Worm (Caenorhabditis elegans) whole organism, young adult: ENCODE data around the gene ugt-6.

Experiments used
- B0019.2 ChIP-seq: fragments of 200-800 bp; sonication (Bioruptor generic); conservative IDR thresholded peaks from 2 replicates; pipeline ENCODE4 v1.3.6; 2022; ENCODE audit warnings: missing genetic modification reagents, missing genetic modification characterization, missing compliant biosample characterization
- C06A6.2 ChIP-seq: fragments of 200-800 bp; sonication (Bioruptor generic); conservative IDR thresholded peaks from 2 replicates; pipeline ENCODE4 v1.3.6; 2022; ENCODE audit warnings: missing genetic modification characterization, missing compliant biosample characterization
- F10E7.11 ChIP-seq: sonication (generic microtip); optimal IDR thresholded peaks from 2 replicates; lab custom pipeline; 2017; ENCODE audit warnings: mild to moderate bottlenecking, missing genetic modification characterization, moderate library complexity, missing compliant biosample characterization
- F37B4.10 ChIP-seq: fragments of 200-800 bp; sonication (Bioruptor generic); IDR thresholded peaks from 2 replicates; pipeline ENCODE4 v1.3.6; 2022; ENCODE audit warnings: missing genetic modification characterization, missing compliant biosample characterization
- F49E8.2 ChIP-seq: sonication (generic microtip); optimal IDR thresholded peaks from 3 replicates; lab custom pipeline; 2017; ENCODE audit warnings: missing genetic modification characterization, mild to moderate bottlenecking, missing compliant biosample characterization, antibody characterized with exemption, moderate library complexity; ENCODE audit not compliant: insufficient read depth
- F52B5.7 ChIP-seq: sonication (generic microtip); optimal IDR thresholded peaks from 2 replicates; lab custom pipeline; 2016; ENCODE audit warnings: mild to moderate bottlenecking, missing genetic modification characterization, missing compliant biosample characterization
- F57A8.1 ChIP-seq: fragments of 200-800 bp; sonication (Bioruptor generic); optimal IDR thresholded peaks from 2 replicates; lab custom pipeline; 2018; ENCODE audit warnings: mild to moderate bottlenecking, missing genetic modification characterization, moderate library complexity, missing compliant biosample characterization
- T07F8.4 ChIP-seq: sonication (generic microtip); optimal IDR thresholded peaks from 2 replicates; lab custom pipeline; 2016; ENCODE audit warnings: mild to moderate bottlenecking, missing genetic modification characterization, moderate library complexity, missing compliant biosample characterization
- T26A5.8 ChIP-seq: sonication (generic microtip); optimal IDR thresholded peaks from 2 replicates; lab custom pipeline; 2016; ENCODE audit warnings: missing genetic modification characterization, missing compliant biosample characterization
- Y53G8AR.9 ChIP-seq: fragments of 200-800 bp; sonication (Bioruptor generic); conservative IDR thresholded peaks from 2 replicates; pipeline ENCODE4 v1.3.6; 2022; ENCODE audit warnings: missing genetic modification reagents, missing genetic modification characterization, missing compliant biosample characterization
- Y67H2A.10 ChIP-seq: fragments of 200-800 bp; sonication (Bioruptor generic); conservative IDR thresholded peaks from 2 replicates; pipeline ENCODE4 v1.3.6; 2022; ENCODE audit warnings: missing genetic modification reagents, missing genetic modification characterization, missing compliant biosample characterization
- Y95B8A.8 ChIP-seq: fragments of 200-800 bp; sonication (Bioruptor generic); IDR thresholded peaks from 2 replicates; pipeline ENCODE4 v1.3.6; 2022; ENCODE audit warnings: missing genetic modification reagents, missing genetic modification characterization, missing compliant biosample characterization
- akir-1 ChIP-seq: fragments of 200-800 bp; sonication (Bioruptor generic); optimal IDR thresholded peaks from 2 replicates; lab custom pipeline; 2018; ENCODE audit warnings: mild to moderate bottlenecking, missing genetic modification characterization, moderate library complexity, missing compliant biosample characterization
- aptf-3 ChIP-seq: fragments of 200-800 bp; sonication (Bioruptor generic); IDR thresholded peaks from 2 replicates; pipeline ENCODE4 v1.3.6; 2022; ENCODE audit warnings: missing genetic modification characterization, missing compliant biosample characterization
- ceh-79 ChIP-seq: sonication (generic microtip); optimal IDR thresholded peaks from 2 replicates; lab custom pipeline; 2017; ENCODE audit warnings: mild to moderate bottlenecking, missing genetic modification characterization, missing compliant biosample characterization
- dox-1 ChIP-seq: fragments of 200-800 bp; sonication (Bioruptor generic); IDR thresholded peaks from 2 replicates; pipeline ENCODE4 v1.3.6; 2022; ENCODE audit warnings: missing genetic modification reagents, missing genetic modification characterization, missing compliant biosample characterization
- let-526 ChIP-seq: fragments of 200-800 bp; sonication (Bioruptor generic); IDR thresholded peaks from 2 replicates; pipeline ENCODE4 v1.3.6; 2022; ENCODE audit warnings: missing genetic modification reagents, missing genetic modification characterization, missing compliant biosample characterization
- let-607 ChIP-seq, 2 experiments: fragments of 200-800 bp in 1 of 2; sonication (Bioruptor generic) in 1 of 2; sonication (generic microtip) in 1 of 2; optimal IDR thresholded peaks; 2 replicates each; lab custom pipeline; 2016 to 2018; ENCODE audit warnings: mild to moderate bottlenecking in 2 of 2, missing compliant biosample characterization in 2 of 2, missing genetic modification characterization in 2 of 2, moderate library complexity in 2 of 2, missing genotype in 1 of 2
- lsy-27 ChIP-seq: sonication (generic microtip); optimal IDR thresholded peaks from 2 replicates; lab custom pipeline; 2017; ENCODE audit warnings: missing genetic modification characterization, mild to moderate bottlenecking, missing compliant biosample characterization, antibody characterized with exemption, missing genotype, borderline replicate concordance; ENCODE audit not compliant: insufficient read depth
- madf-6 ChIP-seq: fragments of 200-800 bp; sonication (Bioruptor generic); IDR thresholded peaks from 2 replicates; pipeline ENCODE4 v1.3.6; 2022; ENCODE audit warnings: missing genetic modification reagents, missing genetic modification characterization, missing compliant biosample characterization
- madf-8 ChIP-seq: fragments of 200-800 bp; sonication (Bioruptor generic); conservative IDR thresholded peaks from 2 replicates; pipeline ENCODE4 v1.3.6; 2022; ENCODE audit warnings: missing genetic modification reagents, missing genetic modification characterization, missing compliant biosample characterization
- mes-4 ChIP-seq: sonication (generic microtip); optimal IDR thresholded peaks from 2 replicates; lab custom pipeline; 2016; ENCODE audit warnings: missing genotype, missing genetic modification characterization, missing compliant biosample characterization
- mxl-1 ChIP-seq: sonication (generic microtip); optimal IDR thresholded peaks from 2 replicates; lab custom pipeline; 2016; ENCODE audit warnings: missing genetic modification characterization, missing compliant biosample characterization
- nfya-1 ChIP-seq: sonication (generic microtip); optimal IDR thresholded peaks from 2 replicates; lab custom pipeline; 2017; ENCODE audit warnings: antibody characterized with exemption, missing compliant biosample characterization, missing genetic modification characterization, borderline replicate concordance; ENCODE audit not compliant: insufficient read depth
- nfyb-1 ChIP-seq: fragments of 200-800 bp; sonication (Bioruptor generic); IDR thresholded peaks from 2 replicates; pipeline ENCODE4 v1.3.6; 2022; ENCODE audit warnings: missing genetic modification reagents, missing genetic modification characterization, missing compliant biosample characterization
- nhr-80 ChIP-seq: sonication (generic microtip); optimal IDR thresholded peaks from 2 replicates; lab custom pipeline; 2016; ENCODE audit warnings: missing genetic modification characterization, missing compliant biosample characterization
- nhr-90 ChIP-seq: sonication (generic microtip); optimal IDR thresholded peaks from 2 replicates; lab custom pipeline; 2016; ENCODE audit warnings: missing genotype, mild to moderate bottlenecking, missing genetic modification characterization, missing compliant biosample characterization
- rcor-1 ChIP-seq: fragments of 200-800 bp; sonication (Bioruptor generic); IDR thresholded peaks from 2 replicates; pipeline ENCODE4 v1.3.6; 2022; ENCODE audit warnings: missing genetic modification reagents, missing genetic modification characterization, missing compliant biosample characterization
- rpc-1 ChIP-seq, 2 experiments: fragments of 150-350 bp in 1 of 2; sonication (generic microtip) in 1 of 2; optimal IDR thresholded peaks; 2 replicates each; lab custom pipeline; 2014 to 2018; ENCODE audit warnings: missing biosample characterization in 1 of 2, missing genetic modification characterization in 1 of 2, missing genetic modification reagents in 1 of 2, missing genotype in 1 of 2
- tbp1 ChIP-seq: fragments of 200-800 bp; sonication (Bioruptor generic); optimal IDR thresholded peaks from 2 replicates; lab custom pipeline; 2018; ENCODE audit warnings: mild to moderate bottlenecking, missing genetic modification characterization, missing compliant biosample characterization
- unc-62 ChIP-seq: fragments of 150-350 bp; optimal IDR thresholded peaks from 2 replicates; lab custom pipeline; 2014; ENCODE audit warnings: missing biosample characterization, missing genetic modification reagents, missing genetic modification characterization
- ztf-18 ChIP-seq: sonication (generic microtip); optimal IDR thresholded peaks from 2 replicates; lab custom pipeline; 2016; ENCODE audit warnings: missing genotype, mild to moderate bottlenecking, missing genetic modification characterization, missing compliant biosample characterization
- ztf-22 ChIP-seq: fragments of 200-800 bp; sonication (Bioruptor generic); optimal IDR thresholded peaks from 2 replicates; lab custom pipeline; 2018; ENCODE audit warnings: mild to moderate bottlenecking, missing genetic modification characterization, moderate library complexity, missing compliant biosample characterization
- ztf-6 ChIP-seq: fragments of 200-800 bp; sonication (Bioruptor generic); IDR thresholded peaks from 2 replicates; pipeline ENCODE4 v1.3.6; 2022; ENCODE audit warnings: missing genetic modification reagents, missing genetic modification characterization, missing compliant biosample characterization

Gene ugt-6

ce11 chrV:12792752-12793151, 5.3 kb downstream of the ugt-6 start, which contains the start of gene ugt-5:
TSS of gene ugt-5 (minus strand) at chrV:12792965.
- TF ChIP-seq C06A6.2 (no peak), nhr-80 (peak; percentile 22)

DNA sequence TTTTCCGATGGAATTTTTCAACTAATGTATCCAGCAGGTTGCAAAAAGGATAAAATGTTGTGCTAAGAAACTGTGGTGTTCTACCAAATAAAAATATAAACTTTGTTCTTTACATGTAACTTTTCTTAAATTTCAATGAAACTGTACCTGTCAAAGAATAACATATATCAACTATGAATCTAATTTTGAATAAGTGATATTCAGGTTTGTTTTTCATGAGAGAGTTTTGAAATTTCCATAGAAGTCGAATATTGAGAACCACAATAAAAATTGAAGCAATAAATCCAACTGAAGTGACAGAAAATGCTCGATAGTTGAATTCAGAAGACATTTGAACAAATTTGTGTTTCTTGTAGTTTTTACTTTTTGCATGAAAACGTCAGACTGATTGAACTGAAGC, 7.8 kb downstream of the ugt-6 start, which contains the start of gene srbc-43:
TSS of gene srbc-43 (minus strand) at position 331 of the 400 bp plus-strand sequence.
- TF ChIP-seq ceh-79 (tag; lab: Kevin White, UChicago) (no peak), nfyb-1 (no peak), madf-6 (GFP tag; lab: Robert Waterston, UW) (no peak), nfya-1 (tag; lab: Kevin White, UChicago) (no peak), ztf-18 (tag; lab: Kevin White, UChicago) (no peak), mxl-1 (tag; lab: Kevin White, UChicago) (no peak), tbp1 (GFP tag; lab: Kevin White, UChicago) (no peak), dox-1 (GFP tag; lab: Robert Waterston, UW) (no peak), F37B4.10 (GFP tag; lab: Robert Waterston, UW) (no peak), let-526 (GFP tag; lab: Robert Waterston, UW) (no peak), akir-1 (no peak)

DNA sequence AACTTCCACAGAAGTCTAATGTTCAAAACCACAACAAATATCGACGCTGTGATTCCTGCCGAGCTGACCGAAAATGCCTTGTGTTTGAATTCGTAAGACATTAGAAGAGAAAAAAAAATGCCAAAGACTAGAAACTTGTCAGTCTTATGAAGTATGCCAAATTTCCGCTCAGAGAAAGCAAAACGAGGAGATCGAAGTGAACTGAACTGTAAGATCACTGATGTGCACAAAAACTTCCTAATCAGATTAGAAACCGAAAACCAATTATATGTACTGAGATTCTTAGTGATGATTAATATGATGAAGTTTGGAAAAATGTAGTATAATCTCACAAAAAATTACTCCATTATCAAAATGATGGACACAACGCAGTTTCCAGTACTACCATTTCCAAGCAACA, 9.6 kb downstream of the ugt-6 start, which contains the start of gene srbc-44:
TSS of gene srbc-44 (minus strand) at position 101 of the 400 bp plus-strand sequence.
- TF ChIP-seq ztf-6 (no peak), F57A8.1 (GFP tag; lab: Kevin White, UChicago) (no peak), aptf-3 (GFP tag; lab: Robert Waterston, UW) (no peak), unc-62 (no peak), nhr-90 (tag; lab: Kevin White, UChicago) (no peak), F49E8.2 (tag; lab: Kevin White, UChicago) (no peak), mes-4 (tag; lab: Kevin White, UChicago) (no peak), rcor-1 (GFP tag; lab: Robert Waterston, UW) (no peak), ztf-22 (no peak)
- TF ChIP-seq, all 124 proteins: peak for 0

DNA sequence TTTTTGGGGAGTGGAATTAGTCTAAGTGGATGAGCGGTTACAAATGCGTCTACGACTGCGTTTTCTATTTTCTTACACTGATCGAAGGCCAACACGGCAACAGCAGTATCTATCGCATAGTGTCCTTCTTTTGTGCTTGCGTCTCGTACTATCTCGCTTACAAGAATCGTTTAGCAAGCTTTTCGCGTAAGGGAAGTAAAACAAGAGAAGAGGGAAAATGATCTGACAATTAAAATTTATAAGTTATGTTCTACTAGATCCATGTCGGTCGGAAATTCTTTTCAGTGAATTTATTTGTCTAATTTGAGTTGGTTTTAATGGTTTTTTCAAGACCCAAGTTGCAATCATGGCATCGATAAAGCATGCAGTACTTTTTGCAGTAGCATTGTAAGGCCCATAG, 11.0 kb downstream of the ugt-6 start, which contains the start of gene fkb-4:
TSS of gene fkb-4 (minus strand) at position 101 of the 400 bp plus-strand sequence.
- TF ChIP-seq unc-62 (no peak), nhr-80 (no peak), T26A5.8 (tag; lab: Kevin White, UChicago) (no peak), Y53G8AR.9 (GFP tag; lab: Robert Waterston, UW) (no peak), let-607 (tag; optimal IDR thresholded peaks at IDR 0.05; lab: Kevin White, UChicago) (no peak), Y67H2A.10 (GFP tag; lab: Robert Waterston, UW) (no peak), F52B5.7 (no peak), F10E7.11 (tag; lab: Kevin White, UChicago) (no peak), B0019.2 (GFP tag; lab: Robert Waterston, UW) (no peak), rcor-1 (GFP tag; lab: Robert Waterston, UW) (no peak)

DNA sequence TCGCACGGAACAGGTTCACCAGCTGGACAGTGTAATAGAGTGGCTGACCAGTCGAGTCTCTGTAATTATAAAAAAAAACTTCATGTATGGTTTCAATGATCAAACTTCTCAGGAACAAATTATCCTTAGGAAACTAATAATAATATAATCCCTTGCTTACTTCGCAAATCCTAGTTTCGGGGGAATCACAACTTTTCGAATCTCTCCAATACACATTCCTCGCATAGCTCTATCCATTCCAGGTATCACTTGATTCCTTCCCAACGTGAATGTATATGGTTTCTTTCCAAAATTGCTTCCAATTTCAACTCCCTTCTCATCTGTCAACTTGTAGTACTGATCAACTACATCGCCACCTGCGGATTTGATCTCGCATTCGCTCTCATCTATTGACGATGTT, 11.7 kb downstream of the ugt-6 start:
- TF ChIP-seq T07F8.4 (tag; lab: Kevin White, UChicago) (no peak), ztf-18 (tag; lab: Kevin White, UChicago) (no peak), lsy-27 (tag; lab: Kevin White, UChicago) (no peak), akir-1 (no peak), rpc-1 (optimal IDR thresholded peaks at IDR 0.05; lab: Kevin White, UChicago) (no peak), rpc-1 (tag; optimal IDR thresholded peaks at IDR 0.05; lab: Kevin White, UChicago) (no peak), nfyb-1 (no peak), rcor-1 (GFP tag; lab: Robert Waterston, UW) (no peak), Y95B8A.8 (no peak), madf-8 (GFP tag; lab: Robert Waterston, UW) (no peak)
